Worm (Caenorhabditis elegans) whole organism, mixed stage, embryonic: ENCODE data around the gene F49E2.5.

Source experiments
- M03D4.4 ChIP-seq: sonication (generic microtip); optimal IDR thresholded peaks from 2 replicates; lab custom pipeline; 2017; ENCODE audit warnings: mild to moderate bottlenecking, missing genetic modification characterization, missing compliant biosample characterization
- bed-3 ChIP-seq: fragments of 200-800 bp; sonication (Bioruptor generic); optimal IDR thresholded peaks from 3 replicates; lab custom pipeline; 2018; ENCODE audit warnings: mild to moderate bottlenecking, missing genetic modification characterization, moderate library complexity, missing compliant biosample characterization
- blmp-1 ChIP-seq: fragments of 150-350 bp; optimal IDR thresholded peaks from 2 replicates; lab custom pipeline; 2014; ENCODE audit warnings: missing biosample characterization, missing genetic modification characterization
- ceh-39 ChIP-seq: fragments of 150-350 bp; optimal IDR thresholded peaks from 2 replicates; lab custom pipeline; 2014; ENCODE audit warnings: missing biosample characterization, missing genetic modification characterization
- ceh-43 ChIP-seq: fragments of 200-800 bp; sonication (Bioruptor generic); optimal IDR thresholded peaks from 2 replicates; lab custom pipeline; 2018; ENCODE audit warnings: mild to moderate bottlenecking, missing genetic modification characterization, moderate library complexity, missing compliant biosample characterization
- ceh-83 ChIP-seq: fragments of 200-800 bp; sonication (Bioruptor generic); optimal IDR thresholded peaks from 2 replicates; lab custom pipeline; 2018; ENCODE audit warnings: mild to moderate bottlenecking, missing genetic modification characterization, missing compliant biosample characterization
- cnd-1 ChIP-seq: fragments of 200-800 bp; sonication (Bioruptor generic); optimal IDR thresholded peaks from 2 replicates; lab custom pipeline; 2018; ENCODE audit warnings: mild to moderate bottlenecking, missing genetic modification characterization, missing compliant biosample characterization
- drap-1 ChIP-seq: fragments of 200-800 bp; sonication (Bioruptor generic); optimal IDR thresholded peaks from 3 replicates; lab custom pipeline; 2018; ENCODE audit warnings: mild to moderate bottlenecking, missing genetic modification characterization, missing compliant biosample characterization
- elt-1 ChIP-seq: sonication (generic microtip); optimal IDR thresholded peaks from 2 replicates; lab custom pipeline; 2017; ENCODE audit warnings: missing genetic modification characterization, mild to moderate bottlenecking, missing compliant biosample characterization, antibody characterized with exemption, moderate library complexity, borderline replicate concordance; ENCODE audit not compliant: insufficient read depth
- elt-3 ChIP-seq: fragments of 150-350 bp; optimal IDR thresholded peaks from 2 replicates; lab custom pipeline; 2014; ENCODE audit warnings: missing biosample characterization, missing genetic modification characterization
- flh-1 ChIP-seq: fragments of 200-800 bp; sonication (Bioruptor generic); optimal IDR thresholded peaks from 2 replicates; lab custom pipeline; 2018; ENCODE audit warnings: mild to moderate bottlenecking, missing genetic modification characterization, moderate library complexity, missing compliant biosample characterization
- ham-2 ChIP-seq: fragments of 200-800 bp; sonication (Bioruptor generic); optimal IDR thresholded peaks from 2 replicates; lab custom pipeline; 2018; ENCODE audit warnings: mild to moderate bottlenecking, missing genetic modification characterization, missing compliant biosample characterization
- hlh-1 ChIP-seq: fragments of 150-350 bp; optimal IDR thresholded peaks from 2 replicates; lab custom pipeline; 2014; ENCODE audit warnings: missing biosample characterization, missing genetic modification reagents, missing genetic modification characterization
- lin-13 ChIP-seq: fragments of 150-350 bp; optimal IDR thresholded peaks from 2 replicates; lab custom pipeline; 2014; ENCODE audit warnings: missing biosample characterization, missing genetic modification characterization
- lin-32 ChIP-seq: fragments of 200-800 bp; sonication (Bioruptor generic); optimal IDR thresholded peaks from 2 replicates; lab custom pipeline; 2018; ENCODE audit warnings: mild to moderate bottlenecking, missing genetic modification characterization, missing compliant biosample characterization
- lsy-2 ChIP-seq: fragments of 150-350 bp; optimal IDR thresholded peaks from 2 replicates; lab custom pipeline; 2014; ENCODE audit warnings: missing biosample characterization, missing genetic modification characterization
- mab-5 ChIP-seq: fragments of 150-350 bp; optimal IDR thresholded peaks from 2 replicates; lab custom pipeline; 2014; ENCODE audit warnings: missing biosample characterization, missing genetic modification characterization
- mep-1 ChIP-seq: fragments of 150-350 bp; optimal IDR thresholded peaks from 2 replicates; lab custom pipeline; 2017; ENCODE audit warnings: missing biosample characterization, missing genetic modification reagents, missing genetic modification characterization, inconsistent platforms
- mls-2 ChIP-seq: sonication (generic microtip); optimal IDR thresholded peaks from 2 replicates; lab custom pipeline; 2016; ENCODE audit warnings: mild to moderate bottlenecking, missing genetic modification characterization, moderate library complexity, missing compliant biosample characterization
- nhr-12 ChIP-seq: fragments of 150-350 bp; optimal IDR thresholded peaks from 2 replicates; lab custom pipeline; 2014; ENCODE audit warnings: missing biosample characterization, missing genetic modification characterization
- nhr-237 ChIP-seq: fragments of 150-350 bp; optimal IDR thresholded peaks from 2 replicates; lab custom pipeline; 2014; ENCODE audit warnings: missing biosample characterization, missing genetic modification characterization
- nhr-28 ChIP-seq: fragments of 150-350 bp; optimal IDR thresholded peaks from 2 replicates; lab custom pipeline; 2014; ENCODE audit warnings: missing biosample characterization, missing genetic modification characterization
- nhr-76 ChIP-seq: sonication (generic microtip); optimal IDR thresholded peaks from 2 replicates; lab custom pipeline; 2017; ENCODE audit warnings: missing biosample characterization, missing genetic modification characterization
- pha-4 ChIP-seq: fragments of 150-350 bp; optimal IDR thresholded peaks from 2 replicates; lab custom pipeline; 2018; ENCODE audit warnings: missing biosample characterization, missing genetic modification reagents, missing genetic modification characterization
- sem-2 ChIP-seq: fragments of 200-800 bp; sonication (Bioruptor generic); optimal IDR thresholded peaks from 2 replicates; lab custom pipeline; 2018; ENCODE audit warnings: mild to moderate bottlenecking, missing genetic modification characterization, missing compliant biosample characterization
- snpc-4 ChIP-seq: fragments of 150-350 bp; optimal IDR thresholded peaks from 2 replicates; lab custom pipeline; 2014; ENCODE audit warnings: missing biosample characterization, missing genetic modification characterization
- sptf-1 ChIP-seq: sonication (generic microtip); optimal IDR thresholded peaks from 2 replicates; lab custom pipeline; 2017; ENCODE audit warnings: mild to moderate bottlenecking, missing genetic modification characterization, moderate library complexity, missing compliant biosample characterization
- tbx-8 ChIP-seq: fragments of 200-800 bp; sonication (Bioruptor generic); optimal IDR thresholded peaks from 2 replicates; lab custom pipeline; 2018; ENCODE audit warnings: mild to moderate bottlenecking, missing genetic modification characterization, moderate library complexity, missing compliant biosample characterization
- unc-120 ChIP-seq: sonication (generic microtip); optimal IDR thresholded peaks from 2 replicates; lab custom pipeline; 2017; ENCODE audit warnings: missing genetic modification characterization, missing compliant biosample characterization; ENCODE audit not compliant: poor library complexity, severe bottlenecking
- unc-39 ChIP-seq: fragments of 150-350 bp; optimal IDR thresholded peaks from 2 replicates; lab custom pipeline; 2014; ENCODE audit warnings: missing biosample characterization, missing genetic modification characterization
- unc-62 ChIP-seq: fragments of 150-350 bp; optimal IDR thresholded peaks from 2 replicates; lab custom pipeline; 2014; ENCODE audit warnings: missing biosample characterization, missing genetic modification reagents, missing genetic modification characterization
- zip-8 ChIP-seq: fragments of 150-350 bp; optimal IDR thresholded peaks from 2 replicates; lab custom pipeline; 2014; ENCODE audit warnings: missing biosample characterization, missing genetic modification characterization
- ztf-11 ChIP-seq: fragments of 150-350 bp; optimal IDR thresholded peaks from 2 replicates; lab custom pipeline; 2014; ENCODE audit warnings: missing biosample characterization, missing genetic modification characterization

F49E2.5 gene

ce11 chrX:9565881-9566280, 22.4 kb downstream of the F49E2.5 start, which contains the start of gene moc-5:
Gene moc-5 (minus strand): TSS chrX:9565981.
- TF ChIP-seq lin-32 (GFP tag; lab: Kevin White, UChicago) (no peak), bed-3 (GFP tag; lab: Kevin White, UChicago) (no peak), drap-1 (no peak), ceh-39 (tag; lab: Kevin White, UChicago) (no peak), blmp-1 (tag; lab: Kevin White, UChicago) (no peak), flh-1 (GFP tag; lab: Kevin White, UChicago) (no peak), ceh-83 (GFP tag; lab: Kevin White, UChicago) (no peak), unc-120 (tag; lab: Kevin White, UChicago) (no peak), M03D4.4 (tag; lab: Kevin White, UChicago) (no peak), elt-1 (tag; lab: Kevin White, UChicago) (no peak), mep-1 (no peak), nhr-76 (tag; lab: Kevin White, UChicago) (no peak)

- TF ChIP-seq tbx-8 (no peak), zip-8 (tag; lab: Kevin White, UChicago) (no peak), ham-2 (GFP tag; lab: Kevin White, UChicago) (no peak), elt-1 (tag; lab: Kevin White, UChicago) (no peak), cnd-1 (tag; lab: Kevin White, UChicago) (no peak), ztf-11 (tag; lab: Kevin White, UChicago) (no peak), elt-3 (tag; lab: Kevin White, UChicago) (no peak), nhr-237 (no peak), lin-13 (tag; lab: Kevin White, UChicago) (no peak), lsy-2 (tag; lab: Kevin White, UChicago) (no peak), unc-39 (tag; lab: Kevin White, UChicago) (no peak), sem-2 (GFP tag; lab: Kevin White, UChicago) (no peak), drap-1 (no peak), snpc-4 (tag; lab: Kevin White, UChicago) (no peak), ceh-39 (tag; lab: Kevin White, UChicago) (no peak), nhr-76 (tag; lab: Kevin White, UChicago) (no peak), unc-62 (GFP tag; lab: Kevin White, UChicago) (no peak), nhr-28 (tag; lab: Kevin White, UChicago) (no peak), nhr-12 (tag; lab: Kevin White, UChicago) (no peak)
Observed at ce11 chrX:9566429-9566828, 23.0 kb downstream of the F49E2.5 start, which contains the start of gene F49E2.2. Gene F49E2.2 (plus strand): TSS chrX:9566729.

- TF ChIP-seq elt-1 (tag; lab: Kevin White, UChicago): no peak
- no peak for TF ChIP-seq lin-32 (GFP tag; lab: Kevin White, UChicago)
- TF ChIP-seq M03D4.4 (tag; lab: Kevin White, UChicago): no peak
- TF ChIP-seq mls-2 (tag; lab: Kevin White, UChicago): no peak
- TF ChIP-seq zip-8 (tag; lab: Kevin White, UChicago): no peak
- no peak for TF ChIP-seq drap-1
- TF ChIP-seq mab-5 (tag; lab: Kevin White, UChicago): no peak
- TF ChIP-seq hlh-1 (tag; lab: Kevin White, UChicago): no peak
- no peak for TF ChIP-seq tbx-8
Observed at ce11 chrX:9568574-9568973, 25.1 kb downstream of the F49E2.5 start.

ce11 chrX:9576928-9577327, 33.5 kb downstream of the F49E2.5 start, which contains the start of gene glb-17:
Gene glb-17 (minus strand): TSS chrX:9577028.
- no peak for TF ChIP-seq mep-1
- no peak for TF ChIP-seq ceh-43 (GFP tag; lab: Kevin White, UChicago)
- no peak for TF ChIP-seq unc-120 (tag; lab: Kevin White, UChicago)
- TF ChIP-seq elt-1 (tag; lab: Kevin White, UChicago): no peak
- no peak for TF ChIP-seq flh-1 (GFP tag; lab: Kevin White, UChicago)
- TF ChIP-seq zip-8 (tag; lab: Kevin White, UChicago): no peak
- TF ChIP-seq ham-2 (GFP tag; lab: Kevin White, UChicago): no peak
- no peak for TF ChIP-seq pha-4 (tag; lab: Kevin White, UChicago)
- TF ChIP-seq mls-2 (tag; lab: Kevin White, UChicago): no peak
- no peak for TF ChIP-seq sem-2 (GFP tag; lab: Kevin White, UChicago)
- no peak for TF ChIP-seq sptf-1
- TF ChIP-seq cnd-1 (tag; lab: Kevin White, UChicago): no peak
- TF ChIP-seq, all 35 proteins: peak for 0
